Worm (Caenorhabditis elegans): ENCODE data around the gene srx-122.

ce11 chrV:3250153-3250552, 47.5 kb downstream of the srx-122 start, which contains the start of gene T28A11.13:
- TF ChIP-seq ceh-18 (tag; optimal IDR thresholded peaks at IDR 0.05) (no peak), C08G9.2 (tag; optimal IDR thresholded peaks at IDR 0.05) (no peak), pag-3 (tag; optimal IDR thresholded peaks at IDR 0.05; ENCODE audit: borderline replicate concordance) (no peak), pax-1 (tag; optimal IDR thresholded peaks at IDR 0.05) (no peak), sox-4 (tag; optimal IDR thresholded peaks at IDR 0.05) (no peak), syd-9 (tag; optimal IDR thresholded peaks at IDR 0.05) (no peak), ceh-31 (tag; optimal IDR thresholded peaks at IDR 0.05) (no peak), dve-1 (tag; optimal IDR thresholded peaks at IDR 0.05) (no peak), nfya-1 (tag; optimal IDR thresholded peaks at IDR 0.05) (no peak), pha-4 (tag; optimal IDR thresholded peaks at IDR 0.05) (no peak)
